Worm (Caenorhabditis elegans): ENCODE results near the gene magu-4.

magu-4 gene

DNA sequence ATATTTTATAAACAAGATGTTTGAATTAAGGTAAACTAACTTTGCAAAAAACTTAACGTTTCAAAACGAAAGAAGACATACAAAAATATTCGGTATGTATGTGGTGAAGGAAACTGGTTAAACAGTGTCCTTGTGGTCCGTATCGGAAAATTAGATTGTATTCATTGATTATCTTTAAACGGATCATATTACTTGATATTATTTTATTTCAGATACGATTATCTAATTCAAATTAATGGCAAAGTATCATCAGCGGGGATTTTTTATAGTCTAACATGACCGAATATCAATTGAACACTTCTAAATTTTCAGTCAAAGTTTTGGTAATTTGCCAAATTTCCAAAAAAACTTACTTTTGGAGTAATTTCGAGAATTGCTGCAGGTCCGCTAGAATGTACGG is 2.8 kb upstream of the magu-4 start, which contains the start of gene C47E12.13:
Gene C47E12.13, minus strand, starts transcription at position 101 of the 400 bp plus-strand sequence.
- no peak for TF ChIP-seq B0310.2 (tag; optimal IDR thresholded peaks at IDR 0.05)
- TF ChIP-seq flt-1 (GFP tag; IDR thresholded peaks at IDR 0.05), result no peak
- TF ChIP-seq hnd-1 (tag; optimal IDR thresholded peaks at IDR 0.05), result no peak
- TF ChIP-seq hmg-4 (GFP tag; optimal IDR thresholded peaks at IDR 0.05), result no peak
- no peak for TF ChIP-seq scrt-1 (GFP tag; IDR thresholded peaks at IDR 0.05)
- no peak for TF ChIP-seq aly-1 (tag; optimal IDR thresholded peaks at IDR 0.05)
- no peak for TF ChIP-seq ets-7 (tag; optimal IDR thresholded peaks at IDR 0.05)
- TF ChIP-seq sea-1 (GFP tag; conservative IDR thresholded peaks at IDR 0.05), result no peak

DNA sequence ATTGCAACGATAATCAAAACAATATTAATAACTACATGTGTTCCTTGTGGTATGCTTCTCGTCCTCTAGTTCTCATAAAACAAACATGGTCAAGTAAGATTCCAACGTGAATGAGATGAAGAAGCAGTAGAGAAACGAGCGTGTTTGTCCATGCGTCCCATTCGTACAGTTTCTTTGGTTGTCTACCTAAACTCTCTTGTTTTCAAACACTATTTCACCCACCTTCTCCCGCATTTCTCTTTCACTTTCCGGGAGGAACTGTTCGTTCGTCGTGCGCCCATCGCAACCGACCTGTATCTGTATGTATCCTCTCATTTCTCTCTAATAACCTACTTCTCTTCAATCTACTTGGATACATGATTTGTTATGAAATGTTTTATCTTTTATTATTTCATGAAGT is 1.8 kb upstream of the magu-4 start:
- TF ChIP-seq hmbx-1 (tag; optimal IDR thresholded peaks at IDR 0.05) (no peak), scrt-1 (GFP tag; IDR thresholded peaks at IDR 0.05) (no peak), B0310.2 (tag; optimal IDR thresholded peaks at IDR 0.05) (no peak), flt-1 (GFP tag; IDR thresholded peaks at IDR 0.05) (no peak), hmg-4 (GFP tag; optimal IDR thresholded peaks at IDR 0.05) (no peak), sea-1 (GFP tag; conservative IDR thresholded peaks at IDR 0.05) (no peak), aly-1 (tag; optimal IDR thresholded peaks at IDR 0.05) (no peak), tbx-37 (GFP tag; conservative IDR thresholded peaks at IDR 0.05) (no peak), hnd-1 (tag; optimal IDR thresholded peaks at IDR 0.05) (no peak), F13C5.2 (tag; optimal IDR thresholded peaks at IDR 0.05) (no peak), pes-1 (GFP tag; IDR thresholded peaks at IDR 0.05) (no peak), ama-1 (optimal IDR thresholded peaks at IDR 0.05) (no peak), tra-4 (tag; optimal IDR thresholded peaks at IDR 0.05) (no peak), ceh-36 (tag; optimal IDR thresholded peaks at IDR 0.05) (no peak), ceh-13 (GFP tag; optimal IDR thresholded peaks at IDR 0.05) (no peak), tbx-11 (GFP tag; IDR thresholded peaks at IDR 0.05) (no peak)

DNA sequence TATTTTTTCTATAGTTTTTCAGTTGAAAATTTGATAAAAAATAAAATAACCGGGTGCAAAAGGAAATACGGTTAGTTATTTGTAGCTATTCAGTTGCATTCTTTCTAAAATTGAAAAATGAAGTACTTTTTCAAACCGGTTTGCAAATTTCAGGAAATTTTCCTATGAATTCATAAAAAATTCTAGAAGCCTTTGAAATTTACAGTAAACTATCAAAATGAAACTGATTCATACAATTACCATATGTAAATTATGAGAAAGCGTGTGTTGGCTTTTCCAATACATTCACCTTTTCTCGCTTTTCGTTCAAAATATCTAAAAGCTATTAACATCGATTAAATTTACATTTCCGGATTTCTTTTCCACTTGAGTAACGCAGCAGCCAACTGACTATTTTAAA is 7.4 kb downstream of the magu-4 start, which contains the start of gene ent-7:
Gene ent-7, plus strand, starts transcription at position 301 of the 400 bp plus-strand sequence.
- TF ChIP-seq ets-7 (tag; optimal IDR thresholded peaks at IDR 0.05) (no peak), tra-4 (tag; optimal IDR thresholded peaks at IDR 0.05) (no peak), sea-1 (GFP tag; conservative IDR thresholded peaks at IDR 0.05) (no peak), aly-1 (tag; optimal IDR thresholded peaks at IDR 0.05) (no peak), ceh-13 (GFP tag; optimal IDR thresholded peaks at IDR 0.05) (no peak), ama-1 (optimal IDR thresholded peaks at IDR 0.05) (no peak), F13C5.2 (tag; optimal IDR thresholded peaks at IDR 0.05) (no peak), pes-1 (GFP tag; IDR thresholded peaks at IDR 0.05) (no peak), B0310.2 (tag; optimal IDR thresholded peaks at IDR 0.05) (no peak), flt-1 (GFP tag; IDR thresholded peaks at IDR 0.05) (no peak), hmg-4 (GFP tag; optimal IDR thresholded peaks at IDR 0.05) (no peak)

DNA sequence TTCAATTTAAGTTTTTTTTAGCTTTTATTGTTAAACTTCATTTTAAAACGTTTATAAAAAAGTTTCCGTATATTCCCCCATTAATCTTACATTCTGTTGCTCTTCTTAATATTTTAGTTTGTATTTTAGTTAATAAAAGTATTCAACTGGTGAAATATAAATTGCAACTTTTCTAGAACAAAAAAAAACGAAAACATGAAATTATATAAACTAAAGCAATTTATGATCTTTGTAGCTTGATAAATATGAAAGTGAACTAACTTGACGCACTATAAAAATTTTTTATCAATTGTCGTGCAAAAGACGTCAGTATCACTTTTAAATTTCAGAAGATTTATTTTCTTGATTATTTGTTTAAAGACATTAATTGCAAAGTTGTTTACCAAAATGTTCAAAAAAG is 8.1 kb downstream of the magu-4 start, which contains the start of gene F44D12.2:
Gene F44D12.2, minus strand, starts transcription at position 101 of the 400 bp plus-strand sequence.
- TF ChIP-seq aly-1 (tag; optimal IDR thresholded peaks at IDR 0.05), result no peak
- TF ChIP-seq hnd-1 (tag; optimal IDR thresholded peaks at IDR 0.05), result no peak
- TF ChIP-seq ceh-13 (GFP tag; optimal IDR thresholded peaks at IDR 0.05), result no peak
- TF ChIP-seq B0310.2 (tag; optimal IDR thresholded peaks at IDR 0.05), result no peak
- TF ChIP-seq scrt-1 (GFP tag; IDR thresholded peaks at IDR 0.05), result no peak
- TF ChIP-seq flt-1 (GFP tag; IDR thresholded peaks at IDR 0.05), result no peak
- no peak for TF ChIP-seq F13C5.2 (tag; optimal IDR thresholded peaks at IDR 0.05)
- no peak for TF ChIP-seq ets-7 (tag; optimal IDR thresholded peaks at IDR 0.05)
- no peak for TF ChIP-seq ceh-36 (tag; optimal IDR thresholded peaks at IDR 0.05)
- TF ChIP-seq ama-1 (optimal IDR thresholded peaks at IDR 0.05), result no peak
- TF ChIP-seq hmbx-1 (tag; optimal IDR thresholded peaks at IDR 0.05), result no peak
- no peak for TF ChIP-seq hmg-4 (GFP tag; optimal IDR thresholded peaks at IDR 0.05)
- TF ChIP-seq tbx-37 (GFP tag; conservative IDR thresholded peaks at IDR 0.05), result no peak

DNA sequence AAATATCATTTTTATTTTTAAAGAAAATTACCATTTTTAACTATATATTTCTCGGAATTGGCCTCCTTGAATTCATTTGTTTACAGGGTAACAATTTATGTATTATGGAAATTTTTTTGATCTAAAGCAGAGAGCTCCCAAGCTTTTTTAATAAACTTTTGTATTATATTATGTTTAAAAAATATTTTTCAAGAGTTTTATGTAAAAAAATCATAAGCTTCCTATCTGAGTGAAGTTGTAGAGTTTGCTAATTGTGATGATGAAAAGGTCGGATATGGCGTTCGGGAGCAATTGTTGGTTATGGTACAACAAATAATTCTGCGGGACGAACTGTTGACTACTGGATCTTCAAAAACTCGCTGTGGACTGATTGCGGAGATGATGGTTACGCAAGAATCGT is 11.7 kb downstream of the magu-4 start, which contains the start of gene F44D12.19:
Gene F44D12.19, plus strand, starts transcription at position 301 of the 400 bp plus-strand sequence.
- TF ChIP-seq tra-4 (tag; optimal IDR thresholded peaks at IDR 0.05), result no peak
- TF ChIP-seq ama-1 (optimal IDR thresholded peaks at IDR 0.05), result no peak
- TF ChIP-seq aly-1 (tag; optimal IDR thresholded peaks at IDR 0.05), result no peak
- no peak for TF ChIP-seq F13C5.2 (tag; optimal IDR thresholded peaks at IDR 0.05)
- no peak for TF ChIP-seq pes-1 (GFP tag; IDR thresholded peaks at IDR 0.05)
- no peak for TF ChIP-seq B0310.2 (tag; optimal IDR thresholded peaks at IDR 0.05)
- no peak for TF ChIP-seq hmbx-1 (tag; optimal IDR thresholded peaks at IDR 0.05)
- TF ChIP-seq ets-7 (tag; optimal IDR thresholded peaks at IDR 0.05), result no peak
- no peak for TF ChIP-seq tbx-37 (GFP tag; conservative IDR thresholded peaks at IDR 0.05)
- TF ChIP-seq flt-1 (GFP tag; IDR thresholded peaks at IDR 0.05), result no peak
- no peak for TF ChIP-seq sea-1 (GFP tag; conservative IDR thresholded peaks at IDR 0.05)
- no peak for TF ChIP-seq ceh-36 (tag; optimal IDR thresholded peaks at IDR 0.05)
- no peak for TF ChIP-seq hnd-1 (tag; optimal IDR thresholded peaks at IDR 0.05)
- TF ChIP-seq hmg-4 (GFP tag; optimal IDR thresholded peaks at IDR 0.05), result no peak
- no peak for TF ChIP-seq scrt-1 (GFP tag; IDR thresholded peaks at IDR 0.05)
- TF ChIP-seq ceh-13 (GFP tag; optimal IDR thresholded peaks at IDR 0.05), result no peak
- TF ChIP-seq tbx-11 (GFP tag; IDR thresholded peaks at IDR 0.05), result no peak

DNA sequence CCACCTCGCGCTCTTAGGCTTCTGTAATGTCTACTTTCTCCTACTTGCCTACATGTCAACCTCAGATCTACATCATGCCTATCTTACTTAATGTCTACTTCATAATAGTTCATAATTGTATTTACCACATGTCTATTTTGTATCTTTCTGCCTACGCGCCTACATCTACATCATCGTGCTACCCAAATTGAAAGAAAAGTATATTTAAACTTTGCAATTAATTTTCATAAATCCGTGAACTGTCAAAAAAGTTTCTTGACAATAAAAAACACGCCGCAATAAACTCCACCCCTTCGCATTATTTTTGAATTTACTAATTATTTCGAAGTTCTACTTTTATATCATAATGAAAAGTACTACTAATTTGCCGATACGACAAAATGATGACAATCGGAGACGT is 13.4 kb downstream of the magu-4 start, which contains the start of gene F44D12.8:
Gene F44D12.8, plus strand, starts transcription at position 301 of the 400 bp plus-strand sequence.
- TF ChIP-seq tbx-11 (GFP tag; IDR thresholded peaks at IDR 0.05), result no peak
- no peak for TF ChIP-seq tbx-37 (GFP tag; conservative IDR thresholded peaks at IDR 0.05)
- no peak for TF ChIP-seq hmbx-1 (tag; optimal IDR thresholded peaks at IDR 0.05)
- no peak for TF ChIP-seq scrt-1 (GFP tag; IDR thresholded peaks at IDR 0.05)
- TF ChIP-seq F13C5.2 (tag; optimal IDR thresholded peaks at IDR 0.05), result no peak
- TF ChIP-seq pes-1 (GFP tag; IDR thresholded peaks at IDR 0.05), result no peak

DNA sequence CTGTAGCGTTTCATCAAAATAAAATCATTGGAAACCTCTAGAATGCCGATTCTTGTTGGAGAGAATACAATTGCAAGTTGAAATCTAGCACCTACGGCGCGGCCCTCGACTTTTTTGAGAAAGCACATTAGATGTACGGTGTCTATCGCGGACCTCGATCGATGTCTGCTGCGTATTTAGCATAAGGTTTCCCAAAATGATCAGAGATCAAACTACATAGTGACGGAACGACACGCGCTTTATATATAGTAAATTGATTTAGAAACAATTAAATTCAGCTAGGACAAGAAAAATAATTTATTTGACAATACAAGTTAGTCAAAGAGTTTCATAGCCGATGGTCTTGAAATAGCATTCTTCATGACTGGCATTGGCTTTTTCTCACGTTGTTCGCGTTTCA is 16.6 kb downstream of the magu-4 start:
- TF ChIP-seq scrt-1 (GFP tag; IDR thresholded peaks at IDR 0.05) (no peak), B0310.2 (tag; optimal IDR thresholded peaks at IDR 0.05) (no peak), ama-1 (optimal IDR thresholded peaks at IDR 0.05) (no peak), sea-1 (GFP tag; conservative IDR thresholded peaks at IDR 0.05) (no peak), hmbx-1 (tag; optimal IDR thresholded peaks at IDR 0.05) (no peak), F13C5.2 (tag; optimal IDR thresholded peaks at IDR 0.05) (no peak), tra-4 (tag; optimal IDR thresholded peaks at IDR 0.05) (no peak), hnd-1 (tag; optimal IDR thresholded peaks at IDR 0.05) (no peak), pes-1 (GFP tag; IDR thresholded peaks at IDR 0.05) (no peak), aly-1 (tag; optimal IDR thresholded peaks at IDR 0.05) (no peak), tbx-37 (GFP tag; conservative IDR thresholded peaks at IDR 0.05) (no peak), hmg-4 (GFP tag; optimal IDR thresholded peaks at IDR 0.05) (no peak), ceh-36 (tag; optimal IDR thresholded peaks at IDR 0.05) (no peak)
